Fruit fly (Drosophila melanogaster): ENCODE data around the gene msi.

The msi gene

DNA sequence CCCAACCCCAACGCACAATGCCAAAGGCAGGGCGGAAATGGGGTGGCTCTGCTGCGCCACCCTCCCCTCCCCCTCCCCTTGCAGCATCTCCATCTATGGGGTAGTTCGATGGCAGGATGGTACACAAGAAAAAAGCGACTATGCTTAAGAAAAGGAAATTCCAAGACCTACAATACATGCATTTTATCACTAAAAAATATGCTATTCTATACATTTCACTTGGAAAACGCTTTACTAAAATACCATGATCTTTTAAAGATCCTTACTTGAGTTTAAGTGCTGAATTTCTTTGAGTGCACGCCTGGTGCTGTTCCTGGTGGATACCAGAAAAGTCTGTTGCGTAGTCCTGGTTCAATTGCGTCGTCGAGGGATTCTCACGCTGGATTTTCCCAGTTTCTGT is 115.2 kb downstream of the msi start (continued):
- TF ChIP-seq da (GFP tag; optimal IDR thresholded peaks at IDR 0.05) (no peak), Stat92E (GFP tag; optimal IDR thresholded peaks at IDR 0.05) (no peak), Med (GFP tag) (peak; percentile 95), Opbp (GFP tag; IDR thresholded peaks at IDR 0.05; ENCODE audit: partially characterized antibody) (no peak), mirr (GFP tag; optimal IDR thresholded peaks at IDR 0.05) (no peak), Meics (GFP tag; optimal IDR thresholded peaks at IDR 0.05) (peak; percentile 62), CG10979 (tag; optimal IDR thresholded peaks at IDR 0.05) (peak; percentile 72), z (GFP tag; IDR thresholded peaks at IDR 0.05) (no peak), zfh2 (GFP tag; optimal IDR thresholded peaks at IDR 0.05) (no peak), Dek (tag; optimal IDR thresholded peaks at IDR 0.05) (peak; percentile 57), CG13123 (GFP tag; optimal IDR thresholded peaks at IDR 0.05) (peak; percentile 10), B-H2 (GFP tag; optimal IDR thresholded peaks at IDR 0.05) (peak; percentile 15), CG6765 (GFP tag; optimal IDR thresholded peaks at IDR 0.05) (peak; percentile 48), gcm (GFP tag; optimal IDR thresholded peaks at IDR 0.05) (peak; percentile 44), pros (GFP tag; optimal IDR thresholded peaks at IDR 0.05) (peak; percentile 91), Dfd (GFP tag; optimal IDR thresholded peaks at IDR 0.05) (no peak), Side (GFP tag; optimal IDR thresholded peaks at IDR 0.05) (peak; percentile 46), Doc2 (GFP tag; IDR thresholded peaks at IDR 0.05) (no peak), Poxn (GFP tag; IDR thresholded peaks at IDR 0.05) (peak; percentile 54; the same call in 1 of the 2 replicates), fd64A (GFP tag; optimal IDR thresholded peaks at IDR 0.05) (peak; percentile 13), CG1024 (GFP tag; IDR thresholded peaks at IDR 0.05) (peak; percentile 60), CG13894 (tag; optimal IDR thresholded peaks at IDR 0.05) (peak; percentile 79), HLH54F (GFP tag; optimal IDR thresholded peaks at IDR 0.05) (peak; percentile 58), CG1792 (GFP tag; optimal IDR thresholded peaks at IDR 0.05) (peak; percentile 61), chn (GFP tag; optimal IDR thresholded peaks at IDR 0.05) (peak; percentile 34), CG11695 (GFP tag; IDR thresholded peaks at IDR 0.05) (peak; percentile 56; the same call in 2 of the 3 replicates), NfI (GFP tag; optimal IDR thresholded peaks at IDR 0.05) (peak; percentile 66), CG14667 (GFP tag; IDR thresholded peaks at IDR 0.05) (peak; percentile 44), CG4820 (GFP tag; optimal IDR thresholded peaks at IDR 0.05) (peak; percentile 67), gem (tag; optimal IDR thresholded peaks at IDR 0.05) (peak; percentile 79), CG4282 (GFP tag; optimal IDR thresholded peaks at IDR 0.05) (no peak), CG7786 (GFP tag; optimal IDR thresholded peaks at IDR 0.05) (peak; percentile 70), CG14014 (GFP tag; IDR thresholded peaks at IDR 0.05) (peak; percentile 73), CG7839 (tag; optimal IDR thresholded peaks at IDR 0.05) (peak; percentile 74), CG2199 (GFP tag; IDR thresholded peaks at IDR 0.05) (no peak), CG18476 (GFP tag; optimal IDR thresholded peaks at IDR 0.05) (peak; percentile 53), Pdp1 (GFP tag; optimal IDR thresholded peaks at IDR 0.05) (peak; percentile 56 to 60), Dbx (GFP tag; IDR thresholded peaks at IDR 0.05) (peak; percentile 73), onecut (GFP tag; IDR thresholded peaks at IDR 0.05) (peak; percentile 60), CG9727 (GFP tag; optimal IDR thresholded peaks at IDR 0.05) (peak; percentile 56), Taf1 (GFP tag; IDR thresholded peaks at IDR 0.05) (peak; percentile 44; the same call in 1 of the 2 replicates), CG14050 (GFP tag; IDR thresholded peaks at IDR 0.05) (peak; percentile 57; the same call in 2 of the 3 replicates), nau (GFP tag; optimal IDR thresholded peaks at IDR 0.05) (peak; percentile 36), pho (GFP tag; optimal IDR thresholded peaks at IDR 0.05) (peak; percentile 58), Rx (GFP tag; IDR thresholded peaks at IDR 0.05) (peak; percentile 56), slbo (GFP tag; IDR thresholded peaks at IDR 0.05) (peak; percentile 80), ab (GFP tag; optimal IDR thresholded peaks at IDR 0.05) (peak; percentile 29), crp (GFP tag; optimal IDR thresholded peaks at IDR 0.05) (peak in 1 of 2 experiments; percentile 1), CG4617 (GFP tag; optimal IDR thresholded peaks at IDR 0.05; ENCODE audit: borderline replicate concordance) (no peak), CG10209 (GFP tag; optimal IDR thresholded peaks at IDR 0.05) (peak; percentile 61), sob (GFP tag; IDR thresholded peaks at IDR 0.05) (peak; percentile 72)
